Worm (Caenorhabditis elegans) whole organism, young adult: ENCODE data around the gene Y4C6B.4.

Experiments
- B0035.1 ChIP-seq: sonication (generic microtip); optimal IDR thresholded peaks from 2 replicates; lab custom pipeline; 2016; ENCODE audit warnings: missing genetic modification characterization, mild to moderate bottlenecking, missing compliant biosample characterization, missing genotype, missing genetic modification reagents
- ama-1 ChIP-seq, 3 experiments: fragments of 150-350 bp in 1 of 3; sonication (generic microtip) in 2 of 3; optimal IDR thresholded peaks; 2 replicates each; lab custom pipeline; 2014 to 2018; ENCODE audit warnings: missing biosample characterization in 2 of 3, missing genetic modification characterization in 2 of 3, missing genetic modification reagents in 2 of 3
- ccch-3 ChIP-seq: fragments of 200-800 bp; sonication (Bioruptor generic); optimal IDR thresholded peaks from 2 replicates; lab custom pipeline; 2018; ENCODE audit warnings: mild to moderate bottlenecking, missing genetic modification characterization, missing compliant biosample characterization
- nfya-1 ChIP-seq: sonication (generic microtip); optimal IDR thresholded peaks from 2 replicates; lab custom pipeline; 2017; ENCODE audit warnings: antibody characterized with exemption, missing compliant biosample characterization, missing genetic modification characterization, borderline replicate concordance; ENCODE audit not compliant: insufficient read depth
- nfya-2 ChIP-seq: fragments of 200-800 bp; sonication (Bioruptor generic); IDR thresholded peaks from 2 replicates; pipeline ENCODE4 v1.3.6; 2022; ENCODE audit warnings: missing genetic modification reagents, missing genetic modification characterization, missing compliant biosample characterization
- unc-62 ChIP-seq: fragments of 150-350 bp; optimal IDR thresholded peaks from 2 replicates; lab custom pipeline; 2014; ENCODE audit warnings: missing biosample characterization, missing genetic modification reagents, missing genetic modification characterization
- ztf-28 ChIP-seq: fragments of 200-800 bp; sonication (Bioruptor generic); IDR thresholded peaks from 2 replicates; pipeline ENCODE4 v1.3.6; 2022; ENCODE audit warnings: missing genetic modification reagents, missing genetic modification characterization, missing compliant biosample characterization
- ztf-6 ChIP-seq: fragments of 200-800 bp; sonication (Bioruptor generic); IDR thresholded peaks from 2 replicates; pipeline ENCODE4 v1.3.6; 2022; ENCODE audit warnings: missing genetic modification reagents, missing genetic modification characterization, missing compliant biosample characterization

DNA sequence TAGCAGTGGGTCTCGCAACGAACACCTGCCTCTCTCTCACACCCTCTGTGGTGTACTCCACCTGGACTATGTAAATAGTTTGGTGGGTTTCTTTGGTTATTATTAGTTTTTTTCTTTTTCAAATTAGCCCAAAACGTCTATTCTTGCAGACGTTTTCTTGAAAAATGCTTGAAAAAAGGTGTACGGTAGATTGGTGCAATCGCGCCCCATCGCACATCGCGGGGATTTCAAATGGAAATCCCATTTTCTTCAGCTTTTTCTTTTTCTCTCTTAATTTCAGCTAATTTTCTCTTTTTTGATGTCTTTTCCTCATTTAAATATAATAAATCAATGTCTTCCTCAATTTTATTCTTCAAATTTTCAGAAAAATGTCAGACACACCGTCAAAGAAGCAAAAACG, 27.9 kb downstream of the Y4C6B.4 start, which contains the start of gene Y4C6B.1:
- TF ChIP-seq unc-62 (GFP tag; lab: Kevin White, UChicago) (no peak), nfya-2 (no peak), ccch-3 (no peak), ama-1 (optimal IDR thresholded peaks at IDR 0.05; lab: Kevin White, UChicago) (no peak), ama-1 (GFP tag; optimal IDR thresholded peaks at IDR 0.05; lab: Kevin White, UChicago) (no peak), ztf-6 (GFP tag; lab: Robert Waterston, UW) (no peak), B0035.1 (tag; lab: Kevin White, UChicago) (no peak), nfya-1 (tag; lab: Kevin White, UChicago) (no peak), ztf-28 (GFP tag; lab: Robert Waterston, UW) (no peak)
